Fruit fly (Drosophila melanogaster): Measurements from ENCODE around the gene p.

The p gene

DNA sequence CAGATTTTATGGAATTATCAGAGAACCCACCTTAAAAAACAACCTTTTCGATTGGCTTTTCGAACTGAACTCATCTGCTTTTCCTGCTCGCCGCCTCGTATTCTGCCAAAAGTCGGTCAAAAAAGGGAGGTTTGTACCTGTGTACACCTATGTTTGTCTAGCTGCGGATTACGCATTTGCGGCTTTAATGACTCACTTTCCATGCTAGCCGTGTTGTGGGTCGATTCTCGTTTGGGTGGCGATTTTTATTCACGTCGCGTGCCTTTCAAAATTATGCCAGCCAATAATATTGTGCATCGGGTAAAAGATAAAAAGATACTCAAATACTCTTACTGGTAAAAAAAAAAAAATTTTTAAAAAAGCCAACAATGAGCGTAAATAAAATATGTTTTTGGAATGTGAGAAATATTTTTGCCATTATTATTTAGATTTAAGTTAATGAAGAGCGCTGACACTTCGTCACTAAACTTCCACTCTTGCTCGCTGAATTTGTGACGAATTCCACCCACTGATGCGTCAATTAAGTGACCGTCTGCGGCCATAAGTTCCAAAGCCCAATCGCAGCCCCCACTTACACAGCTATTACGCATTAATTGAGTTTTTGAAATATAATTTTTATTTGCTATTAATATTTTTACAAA is 24.8 kb downstream of the p start, which contains the start of gene Cyp313b1 (continued):
- peak; percentile 51; the same call in 2 of the 3 replicates for TF ChIP-seq row (GFP tag; IDR thresholded peaks at IDR 0.05)
- no peak for TF ChIP-seq fu2 (GFP tag; optimal IDR thresholded peaks at IDR 0.05)
- peak; percentile 89 for TF ChIP-seq Meics (GFP tag; optimal IDR thresholded peaks at IDR 0.05)
- peak; percentile 1 for TF ChIP-seq lab (GFP tag; optimal IDR thresholded peaks at IDR 0.05)
- TF ChIP-seq CG13894 (tag; optimal IDR thresholded peaks at IDR 0.05), result peak; percentile 38
- TF ChIP-seq chinmo (GFP tag; IDR thresholded peaks at IDR 0.05; ENCODE audit: partially characterized antibody), result 0 out of 4 replicates have a peak, but pooled peaks have one; percentile 46
- peak; percentile 55 for TF ChIP-seq Med (GFP tag)
- TF ChIP-seq kni (GFP tag; optimal IDR thresholded peaks at IDR 0.05), result peak; percentile 18

DNA sequence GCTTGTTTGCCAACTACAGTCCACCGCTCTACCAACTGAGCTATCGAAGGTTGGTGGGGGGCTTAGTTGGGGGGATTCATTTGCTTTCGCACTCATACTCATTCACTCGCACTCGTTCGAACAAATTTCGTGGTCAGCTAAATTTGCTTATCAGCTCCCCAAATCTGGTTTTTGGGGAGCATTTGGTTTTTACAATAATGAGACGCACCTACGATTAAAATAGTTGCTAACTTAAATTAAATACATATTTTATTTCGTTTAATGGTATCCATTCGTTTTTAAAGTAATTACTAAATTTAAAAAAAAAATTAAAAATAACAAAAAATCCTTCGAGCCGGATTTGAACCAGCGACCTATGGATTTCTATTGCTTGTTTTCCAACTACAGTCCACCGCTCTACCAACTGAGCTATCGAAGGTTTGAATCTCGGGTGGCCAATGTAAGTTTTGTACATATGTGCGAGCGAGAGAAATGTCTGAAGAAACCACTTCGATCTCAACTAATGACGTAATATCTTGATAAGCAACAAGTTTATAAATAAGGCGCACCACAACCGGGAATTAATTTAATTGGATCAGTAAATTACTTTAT is 28.0 kb downstream of the p start:
- 0 out of 2 replicates have a peak, but pooled peaks have one; percentile 25 for TF ChIP-seq CG2129 (GFP tag; IDR thresholded peaks at IDR 0.05; ENCODE audit: partially characterized antibody)
- no peak for TF ChIP-seq lab (GFP tag; optimal IDR thresholded peaks at IDR 0.05)
- no peak for TF ChIP-seq CG6175 (GFP tag; IDR thresholded peaks at IDR 0.05)
- no peak for TF ChIP-seq dati (GFP tag; IDR thresholded peaks at IDR 0.05)
- TF ChIP-seq pita (GFP tag; optimal IDR thresholded peaks at IDR 0.05), result no peak
- TF ChIP-seq CG12155 (GFP tag; optimal IDR thresholded peaks at IDR 0.05), result no peak
- peak; percentile 49; the same call in 2 of the 3 replicates for TF ChIP-seq knrl (GFP tag; IDR thresholded peaks at IDR 0.05; ENCODE audit: partially characterized antibody)
- TF ChIP-seq vvl (GFP tag; IDR thresholded peaks at IDR 0.05), result 0 out of 2 replicates have a peak, but pooled peaks have one; percentile 24
- no peak for TF ChIP-seq pum (GFP tag; optimal IDR thresholded peaks at IDR 0.05)
- no peak for TF ChIP-seq CG9932 (GFP tag; IDR thresholded peaks at IDR 0.05)
- peak; percentile 51; the same call in 1 of the 2 replicates for TF ChIP-seq ato (GFP tag; IDR thresholded peaks at IDR 0.05; ENCODE audit: partially characterized antibody)
- no peak for TF ChIP-seq Gug (GFP tag; IDR thresholded peaks at IDR 0.05)
- no peak for TF ChIP-seq Lhr (GFP tag; optimal IDR thresholded peaks at IDR 0.05)
- TF ChIP-seq sna (GFP tag; IDR thresholded peaks at IDR 0.05; ENCODE audit: partially characterized antibody), result peak; percentile 38
- no peak for TF ChIP-seq kni (GFP tag; optimal IDR thresholded peaks at IDR 0.05)
- no peak for TF ChIP-seq Max (GFP tag; optimal IDR thresholded peaks at IDR 0.05)
- TF ChIP-seq CG16813 (GFP tag; IDR thresholded peaks at IDR 0.05; ENCODE audit: partially characterized antibody), result peak; percentile 68
- TF ChIP-seq caup (GFP tag; optimal IDR thresholded peaks at IDR 0.05; ENCODE audit: severe bottlenecking), result no peak
- TF ChIP-seq onecut (GFP tag; IDR thresholded peaks at IDR 0.05), result no peak
- no peak for TF ChIP-seq lov (optimal IDR thresholded peaks at IDR 0.05)
- TF ChIP-seq lov (GFP tag; IDR thresholded peaks at IDR 0.05), result no peak
- TF ChIP-seq Gsc (GFP tag; IDR thresholded peaks at IDR 0.05), result no peak
- peak; percentile 36 for TF ChIP-seq BtbVII (GFP tag; optimal IDR thresholded peaks at IDR 0.05)
- TF ChIP-seq CG6854 (GFP tag; optimal IDR thresholded peaks at IDR 0.05), result no peak
- no peak for TF ChIP-seq mam (GFP tag; optimal IDR thresholded peaks at IDR 0.05)
- no peak for TF ChIP-seq Poxn (GFP tag; IDR thresholded peaks at IDR 0.05)
- no peak for TF ChIP-seq HmgD (GFP tag; optimal IDR thresholded peaks at IDR 0.05)
- no peak for TF ChIP-seq CG12071 (GFP tag; optimal IDR thresholded peaks at IDR 0.05)
- no peak for TF ChIP-seq CG1602 (GFP tag; optimal IDR thresholded peaks at IDR 0.05)
- no peak for TF ChIP-seq hkb (optimal IDR thresholded peaks at IDR 0.05)
- no peak for TF ChIP-seq hkb (GFP tag; IDR thresholded peaks at IDR 0.05)
- TF ChIP-seq Sin3A (optimal IDR thresholded peaks at IDR 0.05), result no peak
- TF ChIP-seq dan (GFP tag; IDR thresholded peaks at IDR 0.05), result no peak
- no peak for TF ChIP-seq gt (GFP tag; IDR thresholded peaks at IDR 0.05)
- TF ChIP-seq gce (GFP tag; IDR thresholded peaks at IDR 0.05), result no peak
- TF ChIP-seq usp (GFP tag; optimal IDR thresholded peaks at IDR 0.05), result no peak
- TF ChIP-seq sens-2 (GFP tag; IDR thresholded peaks at IDR 0.05), result 0 out of 2 replicates have a peak, but pooled peaks have one; percentile 16
- TF ChIP-seq Pdp1 (GFP tag; optimal IDR thresholded peaks at IDR 0.05), result peak in 1 of 2 experiments; percentile 98
- TF ChIP-seq so (GFP tag; IDR thresholded peaks at IDR 0.05), result no peak
- no peak; the same call in 2 of the 3 replicates for TF ChIP-seq CG7963 (GFP tag; IDR thresholded peaks at IDR 0.05; ENCODE audit: partially characterized antibody)
- no peak for TF ChIP-seq CG5953 (GFP tag; IDR thresholded peaks at IDR 0.05)
- TF ChIP-seq CG31224 (GFP tag; IDR thresholded peaks at IDR 0.05), result no peak

Measured in whole organism, embryonic.